Fruit fly (Drosophila melanogaster) whole organism, wandering third instar larva: ENCODE measurements around the gene fon.
A peak's percentile ranks its signal among the peaks of the same experiment; 100 is the strongest.

ENCODE experiments used
- Abd-B ChIP-seq: fragments of >200 bp; optimal IDR thresholded peaks from 2 replicates; lab custom pipeline; 2017; ENCODE audit warnings: missing biosample characterization, missing genetic modification characterization
- CG32264 ChIP-seq: fragments of 200-800 bp; sonication (Bioruptor generic); optimal IDR thresholded peaks from 2 replicates; lab custom pipeline; 2016; ENCODE audit warnings: missing biosample characterization, missing genetic modification characterization
- CG9705 ChIP-seq: fragments of 200-800 bp; sonication (Bioruptor generic); optimal IDR thresholded peaks from 2 replicates; lab custom pipeline; 2018; ENCODE audit warnings: missing biosample characterization, mild to moderate bottlenecking, missing genetic modification characterization
- CrebA ChIP-seq: fragments of 200-800 bp; sonication (Bioruptor generic); optimal IDR thresholded peaks from 2 replicates; lab custom pipeline; 2016; ENCODE audit warnings: missing biosample characterization, mild to moderate bottlenecking, missing genetic modification characterization, borderline replicate concordance
- HLH106 ChIP-seq: fragments of 200-800 bp; optimal IDR thresholded peaks from 3 replicates; lab custom pipeline; 2019; ENCODE audit warnings: missing biosample characterization, mild to moderate bottlenecking, missing genetic modification characterization, moderate library complexity
- Hr78 ChIP-seq: fragments of >200 bp; optimal IDR thresholded peaks from 2 replicates; lab custom pipeline; 2017; ENCODE audit warnings: missing biosample characterization, missing genetic modification characterization
- Hr83 ChIP-seq: fragments of 200-300 bp; sonication (Bioruptor generic); optimal IDR thresholded peaks from 2 replicates; lab custom pipeline; 2016; ENCODE audit warnings: missing biosample characterization, mild to moderate bottlenecking, missing genetic modification characterization, moderate library complexity; ENCODE audit not compliant: poor library complexity, severe bottlenecking
- Jra ChIP-seq: sonication (Bioruptor generic); optimal IDR thresholded peaks from 2 replicates; lab custom pipeline; 2016; ENCODE audit warnings: missing biosample characterization, missing genetic modification characterization
- Mio ChIP-seq: sonication (Bioruptor generic); optimal IDR thresholded peaks from 2 replicates; lab custom pipeline; 2016; ENCODE audit warnings: missing biosample characterization, missing genetic modification characterization
- Myc ChIP-seq: fragments of >200 bp; optimal IDR thresholded peaks from 2 replicates; lab custom pipeline; 2017
- N ChIP-seq: fragments of >200 bp; optimal IDR thresholded peaks from 2 replicates; lab custom pipeline; 2018; ENCODE audit warnings: missing biosample characterization, missing external identifiers, missing genetic modification characterization
- Sp1 ChIP-seq: fragments of 200-800 bp; sonication (Bioruptor generic); optimal IDR thresholded peaks from 3 replicates; lab custom pipeline; 2019; ENCODE audit warnings: missing biosample characterization, mild to moderate bottlenecking, missing genetic modification characterization, moderate library complexity
- brk ChIP-seq: fragments of 200-800 bp; sonication (Bioruptor generic); optimal IDR thresholded peaks from 2 replicates; lab custom pipeline; 2016; ENCODE audit warnings: missing biosample characterization, mild to moderate bottlenecking, missing genetic modification characterization
- dmrt93B ChIP-seq: fragments of 200-800 bp; sonication (Bioruptor generic); optimal IDR thresholded peaks from 2 replicates; lab custom pipeline; 2018; ENCODE audit warnings: missing biosample characterization, mild to moderate bottlenecking, missing genetic modification characterization
- dsf ChIP-seq: sonication (Bioruptor generic); optimal IDR thresholded peaks from 2 replicates; lab custom pipeline; 2016; ENCODE audit warnings: missing biosample characterization, missing genetic modification characterization, borderline replicate concordance
- ey ChIP-seq: fragments of 200-800 bp; sonication (Bioruptor generic); optimal IDR thresholded peaks from 2 replicates; lab custom pipeline; 2016; ENCODE audit warnings: missing biosample characterization, missing genetic modification characterization
- fru ChIP-seq: fragments of 200-800 bp; sonication (Bioruptor generic); optimal IDR thresholded peaks from 3 replicates; lab custom pipeline; 2016; ENCODE audit warnings: missing biosample characterization, mild to moderate bottlenecking, missing genetic modification characterization
- jim ChIP-seq: fragments of 175-275, 200-325 bp; sonication (Bioruptor generic); optimal IDR thresholded peaks from 2 replicates; lab custom pipeline; 2016; ENCODE audit warnings: missing biosample characterization, mild to moderate bottlenecking, missing genetic modification characterization
- lola ChIP-seq: fragments of >200 bp; optimal IDR thresholded peaks from 2 replicates; lab custom pipeline; 2017; ENCODE audit warnings: missing biosample characterization, missing genetic modification characterization
- pan ChIP-seq: fragments of >200 bp; optimal IDR thresholded peaks from 2 replicates; lab custom pipeline; 2017
- psq ChIP-seq: fragments of 200-800 bp; sonication (Bioruptor generic); optimal IDR thresholded peaks from 3 replicates; lab custom pipeline; 2017; ENCODE audit warnings: missing biosample characterization, mild to moderate bottlenecking, missing genetic modification characterization, moderate library complexity
- rgr ChIP-seq: fragments of 200-800 bp; sonication (Bioruptor generic); optimal IDR thresholded peaks from 3 replicates; lab custom pipeline; 2016; ENCODE audit warnings: missing biosample characterization, mild to moderate bottlenecking, missing genetic modification characterization
- sv ChIP-seq: fragments of 200-800 bp; sonication (Bioruptor generic); optimal IDR thresholded peaks from 3 replicates; lab custom pipeline; 2016; ENCODE audit warnings: missing biosample characterization, missing genetic modification characterization
- tai ChIP-seq: sonication (Bioruptor generic); optimal IDR thresholded peaks from 2 replicates; lab custom pipeline; 2016; ENCODE audit warnings: missing biosample characterization, missing genetic modification characterization
- usp ChIP-seq: fragments of >200 bp; optimal IDR thresholded peaks from 2 replicates; lab custom pipeline; 2017; ENCODE audit warnings: missing biosample characterization, missing genetic modification characterization
- woc ChIP-seq: sonication (Bioruptor generic); optimal IDR thresholded peaks from 2 replicates; lab custom pipeline; 2016; ENCODE audit warnings: missing biosample characterization, mild to moderate bottlenecking, missing genetic modification characterization

fon gene

dm6 chr2L:19341074-19341806, 44.8 kb downstream of the fon start:
- TF ChIP-seq sv (GFP tag; lab: Kevin White, UChicago) (no peak), CG32264 (GFP tag; lab: Kevin White, UChicago) (no peak), usp (GFP tag; lab: Kevin White, UChicago) (no peak), brk (GFP tag; lab: Kevin White, UChicago) (no peak), ey (GFP tag; lab: Kevin White, UChicago) (no peak), rgr (GFP tag; lab: Kevin White, UChicago) (no peak), Mio (GFP tag; lab: Kevin White, UChicago) (no peak), CG9705 (GFP tag; lab: Kevin White, UChicago) (no peak), Abd-B (GFP tag; lab: Kevin White, UChicago) (no peak), dmrt93B (GFP tag; lab: Kevin White, UChicago) (no peak), Jra (GFP tag; lab: Kevin White, UChicago) (no peak), psq (GFP tag; lab: Kevin White, UChicago) (no peak), tai (GFP tag; lab: Kevin White, UChicago) (no peak), N (GFP tag; lab: Kevin White, UChicago) (no peak), Sp1 (GFP tag; lab: Kevin White, UChicago) (no peak), fru (GFP tag; lab: Kevin White, UChicago) (no peak), pan (lab: Kevin White, UChicago) (no peak), jim (no peak)

dm6 chr2L:19339023-19339422, 47.0 kb downstream of the fon start:
- no peak for TF ChIP-seq Myc (lab: Kevin White, UChicago)
- no peak for TF ChIP-seq Jra (GFP tag; lab: Kevin White, UChicago)
- TF ChIP-seq HLH106 (tag; lab: Kevin White, UChicago), result no peak
- no peak for TF ChIP-seq brk (GFP tag; lab: Kevin White, UChicago)
- no peak for TF ChIP-seq lola (GFP tag; lab: Kevin White, UChicago)

- TF ChIP-seq woc (GFP tag; lab: Kevin White, UChicago) (no peak), Hr78 (GFP tag; lab: Kevin White, UChicago) (no peak), Jra (GFP tag; lab: Kevin White, UChicago) (no peak), Sp1 (GFP tag; lab: Kevin White, UChicago) (no peak), CrebA (GFP tag; lab: Kevin White, UChicago) (no peak), dsf (GFP tag; lab: Kevin White, UChicago) (no peak)
Measured at dm6 chr2L:19337971-19338732, 47.9 kb downstream of the fon start.

- TF ChIP-seq sv (GFP tag; lab: Kevin White, UChicago) (peak; percentile 18), psq (GFP tag; lab: Kevin White, UChicago) (no peak)
Measured at dm6 chr2L:19335052-19335451, 51.0 kb downstream of the fon start.

- TF ChIP-seq N (GFP tag; lab: Kevin White, UChicago) (no peak), Hr83 (GFP tag; lab: Kevin White, UChicago) (no peak), Jra (GFP tag; lab: Kevin White, UChicago) (no peak)
Measured at dm6 chr2L:19333972-19334371, 52.0 kb downstream of the fon start.
